Fruit fly (Drosophila melanogaster): Measurements from ENCODE around the gene PGAP5.
A peak's percentile ranks its signal among the peaks of the same experiment; 100 is the strongest.

The PGAP5 gene

DNA sequence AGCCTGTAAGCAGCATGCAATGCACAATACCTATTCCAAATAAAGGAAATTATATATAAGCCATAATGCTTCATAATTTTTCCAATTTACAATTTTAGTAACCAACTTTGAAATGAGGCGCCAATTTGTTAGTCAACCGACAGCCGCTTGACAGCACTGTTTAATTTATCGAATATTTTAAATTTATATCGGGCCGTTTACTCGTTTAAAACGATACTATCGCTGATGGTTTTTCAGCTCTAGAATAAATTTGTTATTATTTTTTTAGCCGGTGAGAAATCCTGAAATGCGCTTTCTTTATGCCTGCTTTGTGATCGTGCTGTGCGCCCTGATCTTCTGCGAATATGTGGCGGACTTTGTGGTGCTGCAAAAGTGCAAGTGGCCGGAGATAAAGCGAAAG lies at the start of gene PGAP5:
Gene PGAP5, plus strand, starts transcription at position 126 of the 400 bp plus-strand sequence.
- peak; percentile 45 for TF ChIP-seq CG17801 (GFP tag; optimal IDR thresholded peaks at IDR 0.05; ENCODE audit: partially characterized antibody)

DNA sequence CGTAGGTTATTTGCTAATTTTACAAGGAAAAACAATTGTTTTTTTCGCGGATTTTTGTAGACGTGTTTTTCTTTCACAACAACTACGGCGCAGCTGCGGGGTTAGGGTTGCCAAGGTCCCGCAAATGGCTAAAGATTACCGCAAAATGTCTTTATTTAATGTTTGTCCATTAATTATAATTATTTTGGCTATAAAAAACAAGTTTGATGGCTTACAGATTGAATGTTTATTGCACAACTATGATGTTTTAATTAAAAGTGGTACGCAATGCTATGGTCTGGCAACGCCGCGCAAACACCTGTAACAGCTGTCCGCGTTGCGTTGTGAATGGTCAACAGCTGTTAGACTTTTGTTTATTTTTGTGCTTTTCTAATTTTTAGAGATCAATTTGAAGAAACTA lies 42.0 kb upstream of the PGAP5 start:
- TF ChIP-seq CG17801 (GFP tag; optimal IDR thresholded peaks at IDR 0.05; ENCODE audit: partially characterized antibody): peak; percentile 65

DNA sequence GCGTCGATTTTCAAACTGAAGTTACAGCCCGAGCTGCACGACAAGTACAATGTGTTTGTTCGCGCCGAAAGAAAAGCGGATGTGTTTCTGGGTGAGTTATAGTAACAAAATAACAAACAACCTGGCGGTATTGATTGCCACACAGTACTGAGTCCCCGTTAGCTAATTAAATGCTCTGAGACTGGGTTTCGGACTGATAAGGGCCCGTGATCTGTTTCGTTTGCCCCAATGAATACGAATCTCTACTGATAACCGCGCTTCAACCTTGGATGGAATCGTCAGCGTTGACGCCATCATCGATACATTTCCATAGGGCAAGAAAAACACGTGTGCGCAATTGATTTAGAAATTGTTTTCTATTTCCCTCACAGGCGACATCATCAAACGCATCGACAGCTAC lies 41.5 kb upstream of the PGAP5 start:
- no peak for TF ChIP-seq CG17801 (GFP tag; optimal IDR thresholded peaks at IDR 0.05; ENCODE audit: partially characterized antibody)

dm6 chr2L:8159498-8159897 lies 39.2 kb upstream of the PGAP5 start, which contains the start of the genes PAPLA1 and Rbsn-5:
Gene PAPLA1, minus strand, starts transcription at chr2L:8159638.
Gene Rbsn-5, plus strand, starts transcription at chr2L:8159832.
- peak; percentile 92 for TF ChIP-seq CG17801 (GFP tag; optimal IDR thresholded peaks at IDR 0.05; ENCODE audit: partially characterized antibody)

- no peak for TF ChIP-seq CG17801 (GFP tag; optimal IDR thresholded peaks at IDR 0.05; ENCODE audit: partially characterized antibody)
Measured at dm6 chr2L:8161994-8162306, 36.7 kb upstream of the PGAP5 start.

DNA sequence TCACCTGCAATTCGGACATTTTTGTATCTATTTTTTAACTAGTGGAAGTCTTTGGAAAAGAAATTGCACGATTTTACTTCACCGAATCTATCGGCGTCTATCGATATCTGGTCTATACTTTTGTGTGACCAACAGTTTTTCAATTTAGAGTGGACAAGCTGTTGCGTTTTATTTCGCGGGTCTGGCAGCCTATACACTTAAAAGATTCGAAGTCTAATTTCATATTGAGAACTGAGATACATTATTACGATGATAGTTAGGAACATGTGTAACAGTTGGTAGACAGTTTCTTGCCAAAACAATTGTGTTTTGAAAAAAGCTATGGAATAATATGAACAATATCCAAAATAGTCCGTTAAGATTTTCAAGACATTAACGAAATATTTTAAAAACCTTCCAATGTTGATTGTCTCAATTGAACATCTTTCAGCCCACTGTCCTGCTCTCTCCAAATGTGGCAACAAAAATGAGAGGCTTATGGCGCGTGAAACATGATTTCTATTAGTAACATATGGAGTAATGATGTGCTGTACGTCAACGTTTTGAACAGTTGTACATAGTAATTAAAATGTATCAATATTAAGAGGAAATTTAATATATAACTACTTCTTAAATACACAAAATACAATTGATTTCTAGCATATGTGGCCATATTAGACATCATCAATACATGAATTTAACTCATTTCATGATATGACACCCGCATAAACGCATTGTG lies 36.2 kb upstream of the PGAP5 start, which contains the start of gene Acbp1:
Gene Acbp1, minus strand, starts transcription at position 146 of the 718 bp plus-strand sequence.
- peak; percentile 99 for TF ChIP-seq CG17801 (GFP tag; optimal IDR thresholded peaks at IDR 0.05; ENCODE audit: partially characterized antibody)

- no peak for TF ChIP-seq CG17801 (GFP tag; optimal IDR thresholded peaks at IDR 0.05; ENCODE audit: partially characterized antibody)
Measured at dm6 chr2L:8163025-8163351, 35.7 kb upstream of the PGAP5 start, which contains the start of gene Piezo. Gene Piezo, plus strand, starts transcription at chr2L:8163073.

dm6 chr2L:8163588-8164166 lies 35.0 kb upstream of the PGAP5 start:
- TF ChIP-seq CG17801 (GFP tag; optimal IDR thresholded peaks at IDR 0.05; ENCODE audit: partially characterized antibody): peak; percentile 11

dm6 chr2L:8164219-8164618 lies 34.5 kb upstream of the PGAP5 start:
- TF ChIP-seq CG17801 (GFP tag; optimal IDR thresholded peaks at IDR 0.05; ENCODE audit: partially characterized antibody): no peak

dm6 chr2L:8165800-8166576 lies 32.7 kb upstream of the PGAP5 start:
- TF ChIP-seq CG17801 (GFP tag; optimal IDR thresholded peaks at IDR 0.05; ENCODE audit: partially characterized antibody): no peak

dm6 chr2L:8168075-8168474 lies 30.6 kb upstream of the PGAP5 start:
- TF ChIP-seq CG17801 (GFP tag; optimal IDR thresholded peaks at IDR 0.05; ENCODE audit: partially characterized antibody): no peak

- TF ChIP-seq CG17801 (GFP tag; optimal IDR thresholded peaks at IDR 0.05; ENCODE audit: partially characterized antibody): no peak
Measured at dm6 chr2L:8170600-8171182, 28.0 kb upstream of the PGAP5 start.

DNA sequence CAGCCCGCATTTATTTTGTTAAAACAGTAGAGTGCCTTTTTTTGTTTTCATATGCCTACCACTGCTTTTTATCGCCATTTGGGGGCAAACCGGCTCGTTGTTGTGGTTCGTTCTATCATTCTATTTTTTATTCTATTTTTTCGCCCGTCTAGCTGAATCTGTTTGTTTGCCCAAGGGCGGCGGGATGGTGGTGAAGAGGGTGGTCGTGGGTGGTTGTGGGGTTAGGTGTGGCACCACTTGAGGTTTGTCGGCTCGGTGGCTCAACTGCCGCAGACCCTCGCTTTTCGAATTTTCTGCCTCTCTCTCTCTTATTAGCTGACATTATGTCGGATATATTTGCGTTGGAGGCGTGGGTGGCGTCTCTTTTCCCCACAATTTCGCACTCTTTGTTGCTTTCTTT lies 27.1 kb upstream of the PGAP5 start:
- no peak for TF ChIP-seq CG17801 (GFP tag; optimal IDR thresholded peaks at IDR 0.05; ENCODE audit: partially characterized antibody)

- no peak for TF ChIP-seq CG17801 (GFP tag; optimal IDR thresholded peaks at IDR 0.05; ENCODE audit: partially characterized antibody)
Measured at dm6 chr2L:8185008-8185407, 13.7 kb upstream of the PGAP5 start.

DNA sequence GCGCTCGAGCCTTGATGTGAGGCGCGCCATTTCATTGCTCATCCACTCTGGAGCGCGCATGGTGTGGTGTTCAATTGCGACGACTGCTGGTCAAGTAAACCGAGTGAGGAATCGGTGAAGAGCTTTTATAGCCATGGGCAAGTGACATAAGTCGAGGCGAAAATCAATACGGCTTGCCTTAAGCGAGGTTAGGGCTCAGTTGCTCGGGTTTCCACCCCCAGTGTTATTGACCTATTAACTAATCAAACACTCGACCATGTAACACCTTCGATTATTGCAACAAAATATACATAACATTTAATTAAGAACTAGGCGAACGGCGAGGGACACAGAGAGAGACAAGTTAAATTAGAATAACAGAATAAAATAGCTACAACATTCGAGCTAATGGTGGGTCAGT lies 8.0 kb upstream of the PGAP5 start, which contains the start of gene CG34134:
Gene CG34134, minus strand, starts transcription at position 101 of the 400 bp plus-strand sequence.
- TF ChIP-seq CG17801 (GFP tag; optimal IDR thresholded peaks at IDR 0.05; ENCODE audit: partially characterized antibody): no peak

Data from ovary, adult (tissue).